Worm (Caenorhabditis elegans) whole organism, dauer: Measurements from ENCODE around the gene C04E6.4.

Experiments
- unc-62 ChIP-seq: sonication (generic microtip); optimal IDR thresholded peaks from 2 replicates; lab custom pipeline; 2017; ENCODE audit warnings: missing biosample characterization, missing genetic modification reagents, missing genetic modification characterization

C04E6.4 gene

DNA sequence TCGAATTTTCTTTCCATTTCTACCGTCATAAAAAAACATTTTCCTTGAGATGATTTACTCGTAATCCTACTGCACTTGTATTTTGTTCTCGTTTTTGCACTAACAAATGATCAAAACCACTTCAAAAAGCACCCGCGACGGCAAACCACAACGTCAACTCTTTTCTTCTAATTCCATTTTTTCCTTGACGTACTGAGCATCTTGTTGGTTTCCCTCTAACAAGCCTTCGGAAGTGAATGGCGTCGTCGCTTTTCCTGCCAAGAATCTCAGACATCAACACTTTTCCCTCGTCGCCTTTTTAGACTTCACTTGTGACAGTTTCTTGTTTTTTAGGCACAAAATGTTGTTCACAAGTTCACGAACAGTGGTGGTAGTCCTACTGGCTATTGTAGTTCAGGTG lies 5.2 kb downstream of the C04E6.4 start, which contains the start of gene C04E6.13:
Gene C04E6.13, plus strand, starts transcription at position 301 of the 400 bp plus-strand sequence.
- TF ChIP-seq unc-62 (GFP tag; lab: Kevin White, UChicago): no peak

DNA sequence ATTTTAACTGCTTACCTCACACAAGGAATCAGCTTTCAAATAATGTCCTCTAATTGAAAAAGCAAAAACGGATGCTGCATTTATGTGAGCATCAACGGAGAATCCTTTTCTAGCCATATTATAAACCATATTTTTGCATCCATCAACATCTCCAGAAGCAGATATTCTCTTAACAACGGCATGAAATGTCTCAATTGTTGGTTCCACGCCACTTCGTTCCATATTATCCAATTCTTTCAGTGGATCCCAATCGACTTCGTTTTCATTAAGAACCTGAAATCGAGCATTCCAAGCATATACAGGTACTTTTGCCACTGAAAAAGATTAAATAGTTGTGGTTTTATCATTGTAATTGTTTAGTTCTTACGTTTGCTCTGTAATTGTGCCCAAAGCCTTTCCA lies 9.7 kb downstream of the C04E6.4 start:
- TF ChIP-seq unc-62 (GFP tag; lab: Kevin White, UChicago): no peak

DNA sequence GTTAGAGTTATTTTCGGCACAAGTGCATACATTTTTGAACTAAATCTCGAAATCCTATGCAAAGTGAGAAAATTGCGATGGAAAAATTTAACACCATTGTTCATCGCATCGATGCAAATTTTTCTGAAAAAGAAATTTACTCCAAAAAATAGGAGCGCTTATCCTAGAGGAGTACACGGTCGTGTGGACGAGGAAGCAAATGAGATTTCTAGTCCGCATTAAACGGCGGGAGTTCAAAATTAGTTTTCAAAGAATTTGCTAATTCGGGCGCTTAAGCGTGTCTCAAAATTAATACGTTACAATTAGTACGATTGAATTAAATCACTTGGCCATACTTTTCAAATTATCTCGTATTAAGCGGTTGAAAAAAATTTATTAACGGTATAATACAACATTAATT lies 10.5 kb downstream of the C04E6.4 start, which contains the start of gene lrpr-1:
Gene lrpr-1, minus strand, starts transcription at position 185 of the 400 bp plus-strand sequence.
- no peak for TF ChIP-seq unc-62 (GFP tag; lab: Kevin White, UChicago)

DNA sequence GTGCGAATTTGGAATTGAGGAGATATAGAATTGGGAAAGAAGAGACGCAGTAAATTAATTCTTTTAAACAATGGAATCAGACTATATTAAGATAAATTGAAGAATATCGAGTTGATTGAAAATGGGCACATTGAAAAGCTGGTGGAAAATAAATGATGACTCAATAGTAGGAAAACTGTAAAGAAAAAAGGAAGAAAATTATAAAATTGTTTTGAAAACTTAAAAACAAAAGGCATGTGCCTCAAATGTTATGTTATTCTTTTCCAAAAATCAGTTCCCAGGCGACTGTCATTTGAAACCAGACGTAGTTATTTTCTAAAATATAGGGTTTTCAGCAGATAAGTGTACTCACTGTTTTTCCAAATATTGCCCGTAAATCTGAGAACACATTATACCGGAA lies 12.7 kb downstream of the C04E6.4 start, which contains the start of gene C04E6.12:
Gene C04E6.12, minus strand, starts transcription at position 101 of the 400 bp plus-strand sequence.
- TF ChIP-seq unc-62 (GFP tag; lab: Kevin White, UChicago): no peak

DNA sequence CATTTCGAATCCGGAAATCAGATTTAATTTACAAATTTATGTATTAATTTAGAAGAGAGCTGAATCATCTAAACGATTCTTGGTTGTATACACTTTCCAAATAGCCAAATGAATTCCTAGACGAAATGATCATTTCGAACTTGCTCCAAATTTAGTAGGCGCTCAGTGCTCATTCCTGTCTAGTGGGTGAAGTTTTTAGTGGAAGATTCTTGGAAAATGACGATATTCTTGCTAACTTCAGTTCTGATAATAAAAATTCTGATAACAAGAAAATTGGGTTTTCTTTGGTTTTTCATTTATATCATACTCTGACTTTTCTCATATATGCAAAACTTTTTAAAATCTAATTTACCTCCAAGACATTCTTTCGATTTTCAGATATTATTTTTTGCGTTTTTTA lies 14.6 kb downstream of the C04E6.4 start:
- TF ChIP-seq unc-62 (GFP tag; lab: Kevin White, UChicago): no peak

DNA sequence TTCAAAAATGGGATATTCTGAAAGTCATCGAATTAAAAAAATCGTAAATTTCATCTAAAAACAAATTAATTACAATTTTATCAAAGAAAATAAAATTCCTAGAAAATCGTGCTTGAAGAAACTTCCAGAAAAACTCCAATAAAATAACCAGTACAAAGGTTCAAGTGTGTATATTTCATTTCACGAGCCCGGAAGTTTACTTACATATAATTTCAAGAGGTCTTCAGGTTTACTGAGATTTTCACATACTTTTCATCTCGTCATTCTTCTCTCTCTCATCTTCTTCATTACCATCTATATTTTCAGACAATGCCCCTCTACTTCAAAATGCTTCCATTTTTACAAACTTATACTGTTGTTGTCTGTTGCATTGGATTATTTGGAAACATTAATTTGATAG lies 15.0 kb downstream of the C04E6.4 start, which contains the start of gene srsx-18:
Gene srsx-18, plus strand, starts transcription at position 301 of the 400 bp plus-strand sequence.
- no peak for TF ChIP-seq unc-62 (GFP tag; lab: Kevin White, UChicago)

DNA sequence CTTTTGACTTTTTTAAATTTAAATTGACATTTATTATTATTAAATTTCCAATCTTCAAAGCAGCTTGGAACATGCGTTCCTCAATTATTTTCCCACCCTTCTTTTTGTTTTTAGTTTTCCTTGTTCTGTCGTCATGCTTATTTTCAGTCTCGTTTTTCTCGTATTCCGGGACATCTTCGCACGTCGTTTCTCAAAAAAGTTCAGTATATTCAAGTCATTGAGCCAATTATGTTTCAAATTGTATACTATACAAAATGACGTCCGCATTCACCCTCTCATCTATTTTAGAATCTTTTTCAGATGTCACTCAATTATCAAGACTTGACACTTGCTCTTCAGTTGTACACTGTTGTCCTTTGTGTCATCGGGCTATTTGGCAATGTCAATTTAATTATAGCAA lies 20.2 kb downstream of the C04E6.4 start, which contains the start of gene srsx-17:
Gene srsx-17, plus strand, starts transcription at position 301 of the 400 bp plus-strand sequence.
- no peak for TF ChIP-seq unc-62 (GFP tag; lab: Kevin White, UChicago)

DNA sequence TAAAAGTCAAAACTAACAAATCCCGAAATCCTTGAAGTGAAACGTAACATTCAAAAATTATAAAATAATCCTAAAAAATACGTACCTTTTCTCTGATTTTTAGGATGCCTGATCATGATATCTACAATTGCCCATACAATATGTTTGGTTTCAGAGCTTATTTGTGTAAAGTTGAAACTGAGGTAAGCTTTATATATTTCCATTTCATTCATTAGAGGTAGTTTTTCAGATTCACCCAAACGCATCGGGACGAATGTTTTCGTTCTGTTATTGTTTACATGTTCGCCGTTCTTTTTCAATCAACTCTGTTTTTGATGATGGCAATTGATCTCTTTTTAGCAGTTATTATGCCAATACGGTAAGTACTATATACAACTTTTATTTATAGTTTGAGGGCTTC lies 20.8 kb downstream of the C04E6.4 start:
- TF ChIP-seq unc-62 (GFP tag; lab: Kevin White, UChicago): no peak

DNA sequence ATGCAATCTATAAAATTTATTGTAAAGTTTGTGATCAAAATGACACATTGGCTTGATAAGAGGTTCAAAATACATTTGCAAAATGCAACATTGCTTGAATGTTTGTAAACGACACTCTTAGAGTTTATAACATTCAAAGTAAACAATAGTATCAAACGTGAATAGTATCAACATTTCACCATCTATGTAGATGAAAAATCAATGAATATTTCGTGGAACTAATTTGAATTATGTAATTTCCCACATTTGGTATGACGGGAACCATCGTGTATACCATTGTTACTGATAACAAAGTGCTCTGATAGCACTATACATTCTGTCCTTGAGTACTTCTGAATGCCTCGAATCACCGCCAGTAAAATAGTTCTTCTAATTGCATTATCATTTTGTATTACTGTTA lies 23.4 kb downstream of the C04E6.4 start, which contains the start of gene galt-1:
Gene galt-1, plus strand, starts transcription at position 318 of the 400 bp plus-strand sequence.
- no peak for TF ChIP-seq unc-62 (GFP tag; lab: Kevin White, UChicago)

DNA sequence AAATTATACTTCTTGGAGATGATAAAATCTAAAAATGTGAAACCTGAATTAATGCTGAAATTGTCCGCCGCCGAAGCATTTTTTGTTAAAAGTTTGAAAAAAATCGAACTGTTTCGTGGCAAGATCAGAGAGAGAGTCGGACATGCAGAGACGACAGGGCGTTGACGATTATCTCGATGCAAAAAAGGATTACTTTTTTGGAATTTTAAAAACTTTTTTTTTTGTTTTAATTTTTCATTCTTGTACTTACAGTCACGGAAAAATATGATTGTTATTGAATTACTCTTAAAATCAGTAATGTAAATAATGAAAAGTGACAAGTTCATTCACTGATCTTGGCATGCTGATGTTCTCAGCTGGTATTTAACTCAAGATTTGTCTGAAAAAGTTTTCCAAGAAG lies 29.5 kb downstream of the C04E6.4 start, which contains the start of the genes M03F8.5 and M03F8.7:
Gene M03F8.5, minus strand, starts transcription at position 101 of the 400 bp plus-strand sequence.
Gene M03F8.7, plus strand, starts transcription at position 249 of the 400 bp plus-strand sequence.
- TF ChIP-seq unc-62 (GFP tag; lab: Kevin White, UChicago): no peak

DNA sequence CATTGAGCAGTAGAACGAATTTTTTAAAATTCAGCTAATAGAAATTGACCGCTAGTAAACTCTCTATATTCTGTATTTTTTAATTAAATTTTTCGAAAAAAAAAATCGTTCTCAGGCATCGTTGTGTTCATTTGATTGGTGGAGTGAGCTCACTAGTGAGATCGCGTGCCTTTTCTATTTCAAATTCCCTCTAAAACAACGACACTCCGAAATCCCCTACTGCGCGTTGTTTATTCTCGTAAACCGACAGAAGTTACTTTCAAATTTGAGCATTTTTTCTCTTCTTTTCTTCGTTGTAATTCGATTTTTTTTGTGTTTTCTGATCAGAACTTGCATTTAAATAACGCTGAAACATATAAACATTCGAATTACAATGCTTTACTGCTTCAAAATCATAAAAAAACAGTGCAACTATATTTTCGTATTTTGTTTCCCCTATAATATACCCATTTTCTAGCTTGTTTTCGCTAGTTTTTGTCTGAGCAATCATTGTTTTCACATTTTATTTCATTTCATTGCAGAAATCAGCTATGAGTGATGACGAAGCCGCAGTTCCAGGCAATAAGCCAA lies 32.4 kb downstream of the C04E6.4 start, which contains the start of gene syf-3:
Gene syf-3, plus strand, starts transcription at position 520 of the 570 bp plus-strand sequence.
- TF ChIP-seq unc-62 (GFP tag; lab: Kevin White, UChicago): no peak

DNA sequence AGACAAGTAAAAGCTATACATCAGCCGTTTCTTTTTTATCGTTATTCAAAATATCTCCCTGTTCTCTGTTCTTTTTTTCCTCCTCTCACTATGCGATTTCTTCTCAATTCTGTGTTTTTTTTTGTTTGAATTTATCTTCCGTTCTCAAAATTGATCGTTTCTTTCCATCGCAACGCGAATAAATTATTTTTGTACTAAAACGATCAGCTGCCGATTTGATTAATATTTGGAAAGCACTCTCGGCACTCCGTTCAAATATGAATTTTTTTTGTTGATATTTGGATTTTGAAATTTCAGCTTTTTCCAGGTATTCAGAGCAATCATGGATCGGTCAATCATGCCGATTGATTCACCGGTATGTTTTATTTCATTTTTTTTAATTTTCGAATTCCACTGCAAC lies 36.0 kb downstream of the C04E6.4 start, which contains the start of gene pst-1:
Gene pst-1, plus strand, starts transcription at position 301 of the 400 bp plus-strand sequence.
- TF ChIP-seq unc-62 (GFP tag; lab: Kevin White, UChicago): no peak

DNA sequence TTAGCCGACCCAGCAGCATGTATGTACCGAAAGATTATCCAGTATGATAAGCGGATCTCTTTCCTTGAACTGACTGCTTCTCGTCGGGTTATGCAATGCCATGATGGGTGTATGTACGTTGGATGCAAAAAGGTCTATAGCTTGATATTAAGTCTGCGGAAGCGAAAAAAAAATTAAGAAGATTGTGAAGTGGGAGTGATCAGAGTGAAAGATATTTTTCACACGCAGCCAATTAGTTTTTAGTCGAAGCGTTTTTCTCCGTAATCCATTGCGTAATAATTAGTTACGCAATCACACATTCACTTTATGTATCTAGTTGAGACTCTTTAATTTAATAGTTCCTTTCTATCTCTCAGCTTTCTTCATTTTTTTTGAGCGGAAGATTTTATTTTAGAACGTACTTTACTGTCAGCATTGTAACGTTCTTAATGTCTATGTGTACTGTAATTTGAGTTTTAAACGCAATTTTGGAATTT lies 42.5 kb downstream of the C04E6.4 start:
- no peak for TF ChIP-seq unc-62 (GFP tag; lab: Kevin White, UChicago)

DNA sequence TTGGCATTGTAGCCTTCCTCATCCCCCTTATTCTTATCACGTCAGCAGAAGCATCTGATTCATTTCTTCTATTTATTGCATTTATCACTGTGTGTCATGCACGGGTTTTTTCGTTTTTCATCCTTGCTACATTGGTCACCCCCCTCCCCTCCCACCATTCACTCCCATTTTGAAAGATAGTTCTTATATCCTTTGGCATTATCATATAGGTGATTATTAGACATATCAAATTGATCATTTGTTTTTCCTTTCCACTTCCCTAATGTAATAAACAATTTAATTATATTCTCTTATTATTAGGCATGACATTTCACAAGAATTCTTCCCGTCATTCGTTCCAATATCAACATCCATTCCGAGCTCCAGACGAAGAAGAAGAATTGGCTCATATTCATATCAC lies 43.9 kb downstream of the C04E6.4 start, which contains the start of gene M03F8.1:
Gene M03F8.1, plus strand, starts transcription at position 301 of the 400 bp plus-strand sequence.
- TF ChIP-seq unc-62 (GFP tag; lab: Kevin White, UChicago): no peak

DNA sequence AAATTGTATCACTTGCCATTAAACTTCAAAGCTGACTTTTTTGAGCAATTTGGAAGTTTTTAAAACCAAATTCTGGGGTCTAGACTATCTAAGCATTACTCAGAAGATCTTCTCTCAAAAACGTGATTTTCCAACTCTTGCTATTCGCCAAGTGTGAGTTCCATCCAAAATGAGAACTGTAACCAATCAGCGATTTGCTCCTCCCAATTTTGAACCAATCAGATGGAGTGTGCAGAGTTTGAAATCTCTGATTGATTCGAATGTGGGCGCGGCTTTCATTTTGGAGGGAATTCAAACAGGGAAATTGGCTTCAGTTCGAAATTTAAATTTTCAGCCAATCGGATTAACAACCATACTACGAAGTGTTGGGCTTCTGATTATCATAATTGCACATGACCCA lies 45.9 kb downstream of the C04E6.4 start:
- no peak for TF ChIP-seq unc-62 (GFP tag; lab: Kevin White, UChicago)

DNA sequence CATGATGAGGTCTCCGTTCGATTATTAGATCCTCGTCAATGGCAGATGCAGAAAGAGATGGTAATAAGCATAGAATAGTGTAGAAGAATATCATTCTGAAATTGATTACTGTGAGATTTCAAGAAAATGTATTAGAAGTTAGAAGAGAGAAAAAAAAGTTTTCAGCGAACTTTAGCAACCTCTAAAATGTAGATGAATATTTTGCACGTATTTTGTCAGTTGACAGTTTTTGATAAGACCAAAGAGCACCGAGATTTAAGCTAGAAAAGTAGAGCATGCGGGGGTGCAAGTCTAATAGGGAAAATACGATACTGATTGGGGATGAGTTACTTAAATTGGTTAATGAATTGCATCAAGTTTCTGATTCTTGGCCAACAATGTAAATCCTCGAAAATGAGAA lies 47.6 kb downstream of the C04E6.4 start, which contains the start of gene M03F8.6:
Gene M03F8.6, minus strand, starts transcription at position 101 of the 400 bp plus-strand sequence.
- TF ChIP-seq unc-62 (GFP tag; lab: Kevin White, UChicago): no peak
